Fruit fly (Drosophila melanogaster) whole organism, wandering third instar larva: ENCODE measurements around the gene CG6951.

Source experiments
- CG32264 ChIP-seq: fragments of 200-800 bp; sonication (Bioruptor generic); optimal IDR thresholded peaks from 2 replicates; lab custom pipeline; 2016; ENCODE audit warnings: missing biosample characterization, missing genetic modification characterization
- Hr78 ChIP-seq: fragments of >200 bp; optimal IDR thresholded peaks from 2 replicates; lab custom pipeline; 2017; ENCODE audit warnings: missing biosample characterization, missing genetic modification characterization

dm6 chr3L:20198138-20198559 lies 42.9 kb upstream of the CG6951 start, which contains the start of gene CG42674:
- no peak for TF ChIP-seq Hr78 (GFP tag; lab: Kevin White, UChicago)
- TF ChIP-seq CG32264 (GFP tag; lab: Kevin White, UChicago): no peak
